Worm (Caenorhabditis elegans) whole organism, L4 larva: Measurements from ENCODE around the gene nasp-1.
A peak's percentile ranks its signal among the peaks of the same experiment; 100 is the strongest.

Experiments
- F49E8.2 ChIP-seq: sonication (generic microtip); optimal IDR thresholded peaks from 2 replicates; lab custom pipeline; 2016; ENCODE audit warnings: missing compliant biosample characterization, mild to moderate bottlenecking, missing genetic modification characterization, borderline replicate concordance
- R02D3.7 ChIP-seq: fragments of 150-350 bp; sonication (generic microtip); optimal IDR thresholded peaks from 3 replicates; lab custom pipeline; 2014; ENCODE audit warnings: missing biosample characterization, missing genetic modification characterization
- ctbp-1 ChIP-seq: fragments of 200-800 bp; sonication (Bioruptor generic); IDR thresholded peaks from 2 replicates; pipeline ENCODE4 v1.3.6; 2022; ENCODE audit warnings: missing genetic modification reagents, missing genetic modification characterization, missing compliant biosample characterization
- gei-8 ChIP-seq: fragments of 200-800 bp; sonication (Bioruptor generic); optimal IDR thresholded peaks from 2 replicates; lab custom pipeline; 2018; ENCODE audit warnings: mild to moderate bottlenecking, missing genetic modification characterization, missing compliant biosample characterization
- lin-13 ChIP-seq: fragments of 150-350 bp; optimal IDR thresholded peaks from 2 replicates; lab custom pipeline; 2014; ENCODE audit warnings: missing biosample characterization, missing genetic modification reagents, missing genetic modification characterization
- mxl-3 ChIP-seq: fragments of 200-800 bp; sonication (Bioruptor generic); optimal IDR thresholded peaks from 2 replicates; lab custom pipeline; 2018; ENCODE audit warnings: mild to moderate bottlenecking, missing genetic modification characterization, missing compliant biosample characterization
- nhr-11 ChIP-seq: fragments of 150-350 bp; optimal IDR thresholded peaks from 2 replicates; lab custom pipeline; 2014; ENCODE audit warnings: missing biosample characterization, missing genetic modification characterization
- nhr-48 ChIP-seq: sonication (generic microtip); optimal IDR thresholded peaks from 2 replicates; lab custom pipeline; 2016; ENCODE audit warnings: mild to moderate bottlenecking, missing genetic modification characterization, missing compliant biosample characterization
- nhr-76 ChIP-seq: fragments of 150-350 bp; optimal IDR thresholded peaks from 2 replicates; lab custom pipeline; 2014; ENCODE audit warnings: missing biosample characterization, missing genetic modification characterization
- skn-1 ChIP-seq: fragments of 150-350 bp; optimal IDR thresholded peaks from 2 replicates; lab custom pipeline; 2014; ENCODE audit warnings: missing biosample characterization, missing genetic modification characterization
- spr-3 ChIP-seq: fragments of 200-800 bp; sonication (Bioruptor generic); optimal IDR thresholded peaks from 2 replicates; lab custom pipeline; 2018; ENCODE audit warnings: mild to moderate bottlenecking, missing genetic modification characterization, missing compliant biosample characterization
- unc-62 ChIP-seq, 3 experiments: fragments of 150-350 bp in 1 of 3; sonication (generic microtip); optimal IDR thresholded peaks in 2 of 3; peaks in 1 of 3; 1 replicate in 1 of 3; 2 replicates in 2 of 3; lab custom pipeline; 2014 to 2017; ENCODE audit warnings: missing biosample characterization in 3 of 3, missing genetic modification characterization in 3 of 3, missing genetic modification reagents in 3 of 3, missing genotype in 1 of 3
- ztf-11 ChIP-seq: fragments of 150-350 bp; optimal IDR thresholded peaks from 2 replicates; lab custom pipeline; 2014; ENCODE audit warnings: missing biosample characterization, missing genetic modification characterization
- ztf-7 ChIP-seq: fragments of 150-350 bp; optimal IDR thresholded peaks from 2 replicates; lab custom pipeline; 2014; ENCODE audit warnings: missing biosample characterization, missing genetic modification characterization

DNA sequence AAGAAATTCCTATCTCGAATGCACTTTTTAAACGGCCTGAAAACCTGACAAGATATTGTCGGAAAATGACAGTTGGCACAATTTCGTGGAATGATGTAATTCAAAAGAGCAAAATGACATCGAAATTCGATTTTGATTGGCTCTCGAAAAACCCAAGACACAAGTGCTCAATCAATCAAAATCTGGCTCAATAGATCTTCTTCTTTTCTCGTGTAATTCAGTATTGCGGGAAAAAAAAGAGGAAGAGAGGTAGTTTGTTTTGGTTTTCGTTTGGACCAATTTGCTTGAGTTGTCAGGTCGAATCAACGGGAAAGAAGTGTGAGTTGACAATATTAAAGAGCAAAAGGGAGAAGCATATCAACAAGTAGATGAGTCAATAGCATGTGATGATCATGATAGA, 29.4 kb downstream of the nasp-1 start:
- no peak for TF ChIP-seq nhr-11
- no peak for TF ChIP-seq skn-1 (tag; lab: Kevin White, UChicago)
- TF ChIP-seq lin-13: no peak
- no peak for TF ChIP-seq F49E8.2
- no peak for TF ChIP-seq ztf-11 (tag; lab: Kevin White, UChicago)
- TF ChIP-seq nhr-48: no peak
- TF ChIP-seq mxl-3 (GFP tag; lab: Kevin White, UChicago): no peak
- no peak for TF ChIP-seq spr-3 (GFP tag; lab: Kevin White, UChicago)
- no peak for TF ChIP-seq nhr-76 (tag; lab: Kevin White, UChicago)
- TF ChIP-seq unc-62 (GFP tag; optimal IDR thresholded peaks at IDR 0.05 in 1 of 2; lab: Kevin White, UChicago): peak in 1 of 2 experiments; percentile 95
- TF ChIP-seq unc-62 (tag; optimal IDR thresholded peaks at IDR 0.05; lab: Kevin White, UChicago): no peak
- TF ChIP-seq ztf-7 (tag; lab: Kevin White, UChicago): no peak
- no peak for TF ChIP-seq ctbp-1
- TF ChIP-seq R02D3.7 (tag; lab: Kevin White, UChicago): no peak
- TF ChIP-seq gei-8: no peak
